Fruit fly (Drosophila melanogaster): ENCODE data around the gene LysRS.

DNA sequence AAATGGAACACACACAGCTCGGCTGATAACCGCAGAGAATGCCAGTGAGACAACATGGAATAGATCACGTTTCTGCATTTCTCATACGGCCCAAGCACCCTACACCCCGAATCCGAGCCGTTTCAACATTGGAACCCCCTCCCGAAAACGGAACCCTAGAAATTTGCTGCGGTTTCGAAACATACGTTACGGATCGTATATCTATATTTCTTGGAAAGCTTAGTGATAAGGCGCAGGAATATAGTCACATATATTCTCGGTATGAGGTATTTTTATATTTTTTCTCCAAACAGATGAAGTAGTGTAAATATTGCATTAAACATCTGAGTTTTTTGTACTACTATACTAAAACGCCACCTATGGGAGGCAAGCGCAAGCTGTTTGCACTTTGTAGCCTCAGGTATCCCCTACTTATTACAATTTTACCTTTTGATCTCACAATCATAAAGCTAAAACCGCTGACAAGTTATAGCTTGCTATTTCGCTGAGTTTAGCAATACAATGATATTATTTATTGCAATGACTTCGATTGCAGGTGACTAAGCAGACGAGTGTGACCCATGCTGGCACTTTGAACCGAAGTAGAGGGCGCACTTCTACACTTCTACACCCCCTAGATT, 13.3 kb downstream of the LysRS start:
- peak; percentile 68 to 75 for TF ChIP-seq CTCF (optimal IDR thresholded peaks at IDR 0.05)
- TF ChIP-seq CG8478 (optimal IDR thresholded peaks at IDR 0.05), result no peak
